Worm (Caenorhabditis elegans): ENCODE data around the gene Y59H11AR.4.

ce11 chrIV:8626294-8626693, 25.7 kb upstream of the Y59H11AR.4 start:
- no peak for TF ChIP-seq scrt-1 (GFP tag; IDR thresholded peaks at IDR 0.05)
- TF ChIP-seq hmg-4 (GFP tag; optimal IDR thresholded peaks at IDR 0.05), result no peak
- TF ChIP-seq tbx-11 (GFP tag; IDR thresholded peaks at IDR 0.05), result no peak
- TF ChIP-seq ama-1 (optimal IDR thresholded peaks at IDR 0.05), result no peak
- no peak for TF ChIP-seq ceh-36 (tag; optimal IDR thresholded peaks at IDR 0.05)
- TF ChIP-seq B0310.2 (tag; optimal IDR thresholded peaks at IDR 0.05), result no peak
- TF ChIP-seq hnd-1 (tag; optimal IDR thresholded peaks at IDR 0.05), result no peak
- TF ChIP-seq F13C5.2 (tag; optimal IDR thresholded peaks at IDR 0.05), result no peak
- TF ChIP-seq hmbx-1 (tag; optimal IDR thresholded peaks at IDR 0.05), result no peak
- no peak for TF ChIP-seq tbx-37 (GFP tag; conservative IDR thresholded peaks at IDR 0.05)
- TF ChIP-seq flt-1 (GFP tag; IDR thresholded peaks at IDR 0.05), result no peak
- TF ChIP-seq ceh-13 (GFP tag; optimal IDR thresholded peaks at IDR 0.05), result no peak
- TF ChIP-seq sea-1 (GFP tag; conservative IDR thresholded peaks at IDR 0.05), result no peak
